Worm (Caenorhabditis elegans) whole organism, young adult: Measurements from ENCODE around the gene hipr-1.

Experiments used
- B0336.3 ChIP-seq: fragments of 200-800 bp; sonication (Bioruptor generic); IDR thresholded peaks from 2 replicates; pipeline ENCODE4 v1.3.6; 2022; ENCODE audit warnings: missing genetic modification characterization, missing compliant biosample characterization
- C06A6.2 ChIP-seq: fragments of 200-800 bp; sonication (Bioruptor generic); conservative IDR thresholded peaks from 2 replicates; pipeline ENCODE4 v1.3.6; 2022; ENCODE audit warnings: missing genetic modification characterization, missing compliant biosample characterization
- F23B12.7 ChIP-seq: sonication (generic microtip); optimal IDR thresholded peaks from 2 replicates; lab custom pipeline; 2017; ENCODE audit warnings: missing genetic modification characterization, mild to moderate bottlenecking, missing compliant biosample characterization, antibody characterized with exemption, moderate library complexity; ENCODE audit not compliant: insufficient read depth
- F49E8.2 ChIP-seq: sonication (generic microtip); optimal IDR thresholded peaks from 3 replicates; lab custom pipeline; 2017; ENCODE audit warnings: missing genetic modification characterization, mild to moderate bottlenecking, missing compliant biosample characterization, antibody characterized with exemption, moderate library complexity; ENCODE audit not compliant: insufficient read depth
- K11D2.4 ChIP-seq: fragments of 200-800 bp; sonication (Bioruptor generic); IDR thresholded peaks from 2 replicates; pipeline ENCODE4 v1.3.6; 2022; ENCODE audit warnings: missing genetic modification reagents, missing genetic modification characterization, missing compliant biosample characterization
- Y67H2A.10 ChIP-seq: fragments of 200-800 bp; sonication (Bioruptor generic); conservative IDR thresholded peaks from 2 replicates; pipeline ENCODE4 v1.3.6; 2022; ENCODE audit warnings: missing genetic modification reagents, missing genetic modification characterization, missing compliant biosample characterization
- Y95B8A.8 ChIP-seq: fragments of 200-800 bp; sonication (Bioruptor generic); IDR thresholded peaks from 2 replicates; pipeline ENCODE4 v1.3.6; 2022; ENCODE audit warnings: missing genetic modification reagents, missing genetic modification characterization, missing compliant biosample characterization
- ZK185.1 ChIP-seq: sonication (generic microtip); optimal IDR thresholded peaks from 2 replicates; lab custom pipeline; 2016; ENCODE audit warnings: mild to moderate bottlenecking, missing genetic modification characterization, missing compliant biosample characterization; ENCODE audit not compliant: poor library complexity, severe bottlenecking
- aptf-3 ChIP-seq: fragments of 200-800 bp; sonication (Bioruptor generic); IDR thresholded peaks from 2 replicates; pipeline ENCODE4 v1.3.6; 2022; ENCODE audit warnings: missing genetic modification characterization, missing compliant biosample characterization
- atf-7 ChIP-seq: sonication (generic microtip); optimal IDR thresholded peaks from 2 replicates; lab custom pipeline; 2017; ENCODE audit warnings: mild to moderate bottlenecking, missing genetic modification characterization, missing compliant biosample characterization
- athp-1 ChIP-seq: sonication (generic microtip); optimal IDR thresholded peaks from 2 replicates; lab custom pipeline; 2017; ENCODE audit warnings: mild to moderate bottlenecking, missing genetic modification characterization, missing compliant biosample characterization
- attf-3 ChIP-seq: fragments of 200-800 bp; sonication (Bioruptor generic); conservative IDR thresholded peaks from 2 replicates; pipeline ENCODE4 v1.3.6; 2022; ENCODE audit warnings: missing genetic modification reagents, missing genetic modification characterization, missing compliant biosample characterization
- attf-5 ChIP-seq: fragments of 200-800 bp; sonication (Bioruptor generic); optimal IDR thresholded peaks from 2 replicates; lab custom pipeline; 2018; ENCODE audit warnings: mild to moderate bottlenecking, missing genetic modification characterization, missing compliant biosample characterization
- ccch-3 ChIP-seq: fragments of 200-800 bp; sonication (Bioruptor generic); optimal IDR thresholded peaks from 2 replicates; lab custom pipeline; 2018; ENCODE audit warnings: mild to moderate bottlenecking, missing genetic modification characterization, missing compliant biosample characterization
- cebp-1 ChIP-seq, 2 experiments: fragments of 200-800 bp in 1 of 2; sonication (Bioruptor generic) in 1 of 2; sonication (generic microtip) in 1 of 2; IDR thresholded peaks in 1 of 2; optimal IDR thresholded peaks in 1 of 2; 2 replicates each; pipeline versions ENCODE4 v1.3.6 to Lab custom; 2017 to 2022; ENCODE audit warnings: missing compliant biosample characterization in 2 of 2, missing genetic modification characterization in 2 of 2, mild to moderate bottlenecking in 1 of 2, missing genetic modification reagents in 1 of 2, moderate library complexity in 1 of 2
- chd-7 ChIP-seq: sonication (generic microtip); optimal IDR thresholded peaks from 2 replicates; lab custom pipeline; 2016; ENCODE audit warnings: mild to moderate bottlenecking, missing genetic modification characterization, moderate library complexity, missing compliant biosample characterization
- egl-44 ChIP-seq: fragments of 200-800 bp; sonication (Bioruptor generic); IDR thresholded peaks from 2 replicates; pipeline ENCODE4 v1.3.6; 2022; ENCODE audit warnings: missing genetic modification reagents, missing genetic modification characterization, missing compliant biosample characterization
- ekl-4 ChIP-seq: fragments of 200-800 bp; sonication (Bioruptor generic); IDR thresholded peaks from 2 replicates; pipeline ENCODE4 v1.3.6; 2022; ENCODE audit warnings: missing genetic modification reagents, missing genetic modification characterization, missing compliant biosample characterization
- ets-4 ChIP-seq: fragments of 200-800 bp; sonication (Bioruptor generic); optimal IDR thresholded peaks from 2 replicates; lab custom pipeline; 2018; ENCODE audit warnings: mild to moderate bottlenecking, missing genetic modification characterization, missing compliant biosample characterization
- fkh-3 ChIP-seq: sonication (generic microtip); optimal IDR thresholded peaks from 2 replicates; lab custom pipeline; 2016; ENCODE audit warnings: mild to moderate bottlenecking, missing genetic modification characterization, missing compliant biosample characterization
- hlh-26 ChIP-seq: fragments of 200-800 bp; sonication (Bioruptor generic); conservative IDR thresholded peaks from 2 replicates; pipeline ENCODE4 v1.3.6; 2022; ENCODE audit warnings: missing genetic modification reagents, missing genetic modification characterization, missing compliant biosample characterization
- hmg-1.2 ChIP-seq: fragments of 200-800 bp; sonication (Bioruptor generic); IDR thresholded peaks from 2 replicates; pipeline ENCODE4 v1.3.6; 2022; ENCODE audit warnings: missing genetic modification reagents, missing genetic modification characterization, missing compliant biosample characterization
- hmg-20 ChIP-seq: fragments of 200-800 bp; sonication (Bioruptor generic); IDR thresholded peaks from 2 replicates; pipeline ENCODE4 v1.3.6; 2022; ENCODE audit warnings: missing genetic modification reagents, missing genetic modification characterization, missing compliant biosample characterization
- lag-1 ChIP-seq: fragments of 200-800 bp; sonication (Bioruptor generic); IDR thresholded peaks from 2 replicates; pipeline ENCODE4 v1.3.6; 2022; ENCODE audit warnings: missing genetic modification reagents, missing genetic modification characterization, missing compliant biosample characterization
- let-526 ChIP-seq: fragments of 200-800 bp; sonication (Bioruptor generic); IDR thresholded peaks from 2 replicates; pipeline ENCODE4 v1.3.6; 2022; ENCODE audit warnings: missing genetic modification reagents, missing genetic modification characterization, missing compliant biosample characterization
- let-607 ChIP-seq, 2 experiments: fragments of 200-800 bp in 1 of 2; sonication (Bioruptor generic) in 1 of 2; sonication (generic microtip) in 1 of 2; optimal IDR thresholded peaks; 2 replicates each; lab custom pipeline; 2016 to 2018; ENCODE audit warnings: mild to moderate bottlenecking in 2 of 2, missing compliant biosample characterization in 2 of 2, missing genetic modification characterization in 2 of 2, moderate library complexity in 2 of 2, missing genotype in 1 of 2
- lin-40 ChIP-seq: sonication (generic microtip); optimal IDR thresholded peaks from 2 replicates; lab custom pipeline; 2016; ENCODE audit warnings: missing genetic modification characterization, mild to moderate bottlenecking, missing compliant biosample characterization, missing genotype, missing genetic modification reagents
- madf-10 ChIP-seq: sonication (generic microtip); optimal IDR thresholded peaks from 2 replicates; lab custom pipeline; 2016; ENCODE audit warnings: mild to moderate bottlenecking, missing genetic modification characterization, missing compliant biosample characterization
- mcd-1 ChIP-seq: fragments of 200-800 bp; sonication (Bioruptor generic); IDR thresholded peaks from 2 replicates; pipeline ENCODE4 v1.3.6; 2022; ENCODE audit warnings: missing genetic modification reagents, missing genetic modification characterization, missing compliant biosample characterization
- mxl-1 ChIP-seq: sonication (generic microtip); optimal IDR thresholded peaks from 2 replicates; lab custom pipeline; 2016; ENCODE audit warnings: missing genetic modification characterization, missing compliant biosample characterization
- nfyb-1 ChIP-seq: fragments of 200-800 bp; sonication (Bioruptor generic); IDR thresholded peaks from 2 replicates; pipeline ENCODE4 v1.3.6; 2022; ENCODE audit warnings: missing genetic modification reagents, missing genetic modification characterization, missing compliant biosample characterization
- nhr-120 ChIP-seq: fragments of 200-800 bp; sonication (Bioruptor generic); IDR thresholded peaks from 2 replicates; pipeline ENCODE4 v1.3.6; 2022; ENCODE audit warnings: missing genetic modification characterization, missing compliant biosample characterization
- nhr-179 ChIP-seq: sonication (generic microtip); optimal IDR thresholded peaks from 2 replicates; lab custom pipeline; 2016; ENCODE audit warnings: mild to moderate bottlenecking, missing genetic modification characterization, missing compliant biosample characterization
- nhr-27 ChIP-seq: fragments of 200-800 bp; sonication (Bioruptor generic); optimal IDR thresholded peaks from 2 replicates; lab custom pipeline; 2018; ENCODE audit warnings: mild to moderate bottlenecking, missing genetic modification characterization, moderate library complexity, missing compliant biosample characterization
- nhr-80 ChIP-seq: sonication (generic microtip); optimal IDR thresholded peaks from 2 replicates; lab custom pipeline; 2016; ENCODE audit warnings: missing genetic modification characterization, missing compliant biosample characterization
- pha-4 ChIP-seq: fragments of 150-350 bp; sonication (generic microtip); optimal IDR thresholded peaks from 2 replicates; lab custom pipeline; 2014; ENCODE audit warnings: missing biosample characterization, missing genetic modification reagents, missing genetic modification characterization
- rcor-1 ChIP-seq: fragments of 200-800 bp; sonication (Bioruptor generic); IDR thresholded peaks from 2 replicates; pipeline ENCODE4 v1.3.6; 2022; ENCODE audit warnings: missing genetic modification reagents, missing genetic modification characterization, missing compliant biosample characterization
- rec-8 ChIP-seq, 2 experiments: sonication (generic microtip); optimal IDR thresholded peaks; 2 replicates each; lab custom pipeline; 2016; ENCODE audit warnings: mild to moderate bottlenecking in 2 of 2, missing genetic modification characterization in 2 of 2, missing genetic modification reagents in 2 of 2, missing genotype in 2 of 2, missing biosample characterization in 1 of 2, missing compliant biosample characterization in 1 of 2, moderate library complexity in 1 of 2
- snpc-1.3 ChIP-seq: sonication (generic microtip); optimal IDR thresholded peaks from 2 replicates; lab custom pipeline; 2017; ENCODE audit warnings: missing genetic modification characterization, mild to moderate bottlenecking, missing compliant biosample characterization, antibody characterized with exemption, moderate library complexity, missing genotype, missing genetic modification reagents; ENCODE audit not compliant: insufficient read depth
- snpc-4 ChIP-seq, 5 experiments: fragments of 150-350 bp in 1 of 5; sonication (generic microtip) in 4 of 5; optimal IDR thresholded peaks; 2 replicates each; lab custom pipeline; 2014 to 2018; ENCODE audit warnings: missing genetic modification characterization in 5 of 5, missing biosample characterization in 3 of 5, antibody characterized with exemption in 2 of 5, mild to moderate bottlenecking in 2 of 5, missing compliant biosample characterization in 2 of 5, missing genotype in 2 of 5, moderate library complexity in 2 of 5, missing genetic modification reagents in 1 of 5
- tbp1 ChIP-seq: fragments of 200-800 bp; sonication (Bioruptor generic); optimal IDR thresholded peaks from 2 replicates; lab custom pipeline; 2018; ENCODE audit warnings: mild to moderate bottlenecking, missing genetic modification characterization, missing compliant biosample characterization
- tbx-9 ChIP-seq: sonication (generic microtip); optimal IDR thresholded peaks from 2 replicates; lab custom pipeline; 2016; ENCODE audit warnings: borderline replicate concordance, missing genetic modification characterization, inconsistent platforms, missing compliant biosample characterization
- tlf-1 ChIP-seq: fragments of 200-800 bp; sonication (Bioruptor generic); optimal IDR thresholded peaks from 2 replicates; lab custom pipeline; 2018; ENCODE audit warnings: mild to moderate bottlenecking, missing genetic modification characterization, missing compliant biosample characterization
- zim-3 ChIP-seq: sonication (generic microtip); optimal IDR thresholded peaks from 2 replicates; lab custom pipeline; 2017; ENCODE audit warnings: mild to moderate bottlenecking, missing genetic modification characterization, moderate library complexity, missing compliant biosample characterization
- ztf-18 ChIP-seq: sonication (generic microtip); optimal IDR thresholded peaks from 2 replicates; lab custom pipeline; 2016; ENCODE audit warnings: missing genotype, mild to moderate bottlenecking, missing genetic modification characterization, missing compliant biosample characterization
- ztf-22 ChIP-seq: fragments of 200-800 bp; sonication (Bioruptor generic); optimal IDR thresholded peaks from 2 replicates; lab custom pipeline; 2018; ENCODE audit warnings: mild to moderate bottlenecking, missing genetic modification characterization, moderate library complexity, missing compliant biosample characterization
- ztf-26 ChIP-seq: sonication (generic microtip); optimal IDR thresholded peaks from 2 replicates; lab custom pipeline; 2017; ENCODE audit warnings: missing genetic modification characterization, missing compliant biosample characterization

The hipr-1 gene

DNA sequence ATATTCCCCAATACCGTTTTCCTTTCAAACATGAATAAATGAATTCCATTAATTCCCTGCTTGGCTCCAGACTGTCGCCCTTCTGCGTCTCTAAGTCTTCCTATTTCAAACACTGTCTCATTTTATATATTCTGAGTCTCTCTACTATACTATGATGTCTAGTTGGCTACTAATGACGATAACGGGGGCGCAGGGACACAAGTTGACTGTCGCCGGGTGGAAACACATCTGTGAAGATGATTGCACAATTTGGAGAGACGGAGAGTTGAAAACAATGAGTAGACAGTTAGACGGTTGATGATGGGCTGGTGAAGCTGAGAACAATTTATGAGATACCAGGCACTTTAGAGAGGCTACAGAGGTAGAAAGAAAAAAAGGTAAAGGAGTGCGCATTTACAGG lies 29.5 kb downstream of the hipr-1 start, which contains the start of gene sma-2:
TSS of gene sma-2 (plus strand) at position 194 of the 400 bp plus-strand sequence.
- TF ChIP-seq snpc-4 (GFP tag; optimal IDR thresholded peaks at IDR 0.05; lab: Kevin White, UChicago): no peak
- TF ChIP-seq snpc-4 (tag; optimal IDR thresholded peaks at IDR 0.05; lab: Kevin White, UChicago): peak in 1 of 4 experiments; percentile 30
- TF ChIP-seq egl-44 (GFP tag; lab: Robert Waterston, UW): no peak
- TF ChIP-seq C06A6.2 (GFP tag; lab: Robert Waterston, UW): no peak
- TF ChIP-seq lin-40 (tag; lab: Kevin White, UChicago): peak; percentile 64
- TF ChIP-seq attf-3 (GFP tag; lab: Robert Waterston, UW): no peak
- peak; percentile 93 for TF ChIP-seq nhr-80 (tag; lab: Kevin White, UChicago)
- no peak for TF ChIP-seq nhr-179
- no peak for TF ChIP-seq snpc-1.3 (tag; lab: Kevin White, UChicago)
- TF ChIP-seq ztf-26: peak; percentile 26
- TF ChIP-seq tbp1 (GFP tag; lab: Kevin White, UChicago): peak; percentile 36
- no peak for TF ChIP-seq mxl-1 (tag; lab: Kevin White, UChicago)
- TF ChIP-seq nhr-120 (GFP tag; lab: Robert Waterston, UW): no peak
- peak; percentile 33 for TF ChIP-seq ZK185.1 (tag; lab: Kevin White, UChicago)
- TF ChIP-seq ccch-3 (GFP tag; lab: Kevin White, UChicago): no peak
- TF ChIP-seq tlf-1 (GFP tag; lab: Kevin White, UChicago): no peak
- peak; percentile 29 for TF ChIP-seq pha-4 (tag; lab: Kevin White, UChicago)
- no peak for TF ChIP-seq ekl-4
- TF ChIP-seq B0336.3 (GFP tag; lab: Robert Waterston, UW): peak; percentile 44; the same call in 1 of the 2 replicates
- TF ChIP-seq ztf-22: peak; percentile 27
- peak; percentile 54 for TF ChIP-seq chd-7
- TF ChIP-seq hlh-26 (GFP tag; lab: Robert Waterston, UW): no peak
- peak; percentile 24 to 30 for TF ChIP-seq let-607 (tag; optimal IDR thresholded peaks at IDR 0.05; lab: Kevin White, UChicago)
- no peak for TF ChIP-seq cebp-1 (GFP tag; IDR thresholded peaks at IDR 0.05; lab: Robert Waterston, UW)
- peak; percentile 73 for TF ChIP-seq cebp-1 (tag; optimal IDR thresholded peaks at IDR 0.05; lab: Kevin White, UChicago)
- TF ChIP-seq hmg-1.2 (GFP tag; lab: Robert Waterston, UW): peak; percentile 85
- no peak for TF ChIP-seq Y67H2A.10 (GFP tag; lab: Robert Waterston, UW)
- no peak for TF ChIP-seq zim-3
- TF ChIP-seq hmg-20: no peak
- 0 out of 2 replicates have a peak, but pooled peaks have one; percentile 33 for TF ChIP-seq nfyb-1 (GFP tag; lab: Robert Waterston, UW)
- TF ChIP-seq tbx-9 (tag; lab: Kevin White, UChicago): no peak
- TF ChIP-seq nhr-27: no peak
- no peak for TF ChIP-seq Y95B8A.8
- TF ChIP-seq attf-5 (GFP tag; lab: Kevin White, UChicago): peak; percentile 68
- TF ChIP-seq mcd-1: no peak
- peak; percentile 47 for TF ChIP-seq F23B12.7 (tag; lab: Kevin White, UChicago)
- 0 out of 2 replicates have a peak, but pooled peaks have one; percentile 50 for TF ChIP-seq let-526 (GFP tag; lab: Robert Waterston, UW)
- no peak for TF ChIP-seq K11D2.4 (GFP tag; lab: Robert Waterston, UW)
- TF ChIP-seq F49E8.2: no peak
- no peak for TF ChIP-seq lag-1 (GFP tag; lab: Robert Waterston, UW)
- peak; percentile 25 for TF ChIP-seq madf-10 (tag; lab: Kevin White, UChicago)
- TF ChIP-seq rcor-1 (GFP tag; lab: Robert Waterston, UW): no peak
- TF ChIP-seq atf-7 (tag; lab: Kevin White, UChicago): peak; percentile 68
- TF ChIP-seq fkh-3 (tag; lab: Kevin White, UChicago): no peak
- no peak for TF ChIP-seq rec-8 (tag; optimal IDR thresholded peaks at IDR 0.05; lab: Kevin White, UChicago)
- TF ChIP-seq ets-4 (GFP tag; lab: Kevin White, UChicago): peak; percentile 18
- no peak for TF ChIP-seq aptf-3 (GFP tag; lab: Robert Waterston, UW)
- TF ChIP-seq athp-1 (tag; lab: Kevin White, UChicago): no peak
- TF ChIP-seq ztf-18 (tag; lab: Kevin White, UChicago): peak; percentile 30
